Worm (Caenorhabditis elegans) whole organism, young adult: Measurements from ENCODE around the gene urb-1.

Experiments used
- B0336.3 ChIP-seq: fragments of 200-800 bp; sonication (Bioruptor generic); IDR thresholded peaks from 2 replicates; pipeline ENCODE4 v1.3.6; 2022; ENCODE audit warnings: missing genetic modification characterization, missing compliant biosample characterization
- D2030.7 ChIP-seq: fragments of 200-800 bp; sonication (Bioruptor generic); IDR thresholded peaks from 2 replicates; pipeline ENCODE4 v1.3.6; 2022; ENCODE audit warnings: missing genetic modification reagents, missing genetic modification characterization, missing compliant biosample characterization
- F10E7.11 ChIP-seq: sonication (generic microtip); optimal IDR thresholded peaks from 2 replicates; lab custom pipeline; 2017; ENCODE audit warnings: mild to moderate bottlenecking, missing genetic modification characterization, moderate library complexity, missing compliant biosample characterization
- F33H1.4 ChIP-seq: fragments of 200-800 bp; sonication (Bioruptor generic); IDR thresholded peaks from 2 replicates; pipeline ENCODE4 v1.3.6; 2022; ENCODE audit warnings: missing genetic modification reagents, missing genetic modification characterization, missing compliant biosample characterization
- F49E8.2 ChIP-seq: sonication (generic microtip); optimal IDR thresholded peaks from 3 replicates; lab custom pipeline; 2017; ENCODE audit warnings: missing genetic modification characterization, mild to moderate bottlenecking, missing compliant biosample characterization, antibody characterized with exemption, moderate library complexity; ENCODE audit not compliant: insufficient read depth
- F57A8.1 ChIP-seq: fragments of 200-800 bp; sonication (Bioruptor generic); optimal IDR thresholded peaks from 2 replicates; lab custom pipeline; 2018; ENCODE audit warnings: mild to moderate bottlenecking, missing genetic modification characterization, moderate library complexity, missing compliant biosample characterization
- T07F8.4 ChIP-seq: sonication (generic microtip); optimal IDR thresholded peaks from 2 replicates; lab custom pipeline; 2016; ENCODE audit warnings: mild to moderate bottlenecking, missing genetic modification characterization, moderate library complexity, missing compliant biosample characterization
- Y53G8AR.9 ChIP-seq: fragments of 200-800 bp; sonication (Bioruptor generic); conservative IDR thresholded peaks from 2 replicates; pipeline ENCODE4 v1.3.6; 2022; ENCODE audit warnings: missing genetic modification reagents, missing genetic modification characterization, missing compliant biosample characterization
- Y67H2A.10 ChIP-seq: fragments of 200-800 bp; sonication (Bioruptor generic); conservative IDR thresholded peaks from 2 replicates; pipeline ENCODE4 v1.3.6; 2022; ENCODE audit warnings: missing genetic modification reagents, missing genetic modification characterization, missing compliant biosample characterization
- Y79H2A.3 ChIP-seq: fragments of 200-800 bp; sonication (Bioruptor generic); conservative IDR thresholded peaks from 2 replicates; pipeline ENCODE4 v1.3.6; 2022; ENCODE audit warnings: missing genetic modification reagents, missing genetic modification characterization, missing compliant biosample characterization
- akir-1 ChIP-seq: fragments of 200-800 bp; sonication (Bioruptor generic); optimal IDR thresholded peaks from 2 replicates; lab custom pipeline; 2018; ENCODE audit warnings: mild to moderate bottlenecking, missing genetic modification characterization, moderate library complexity, missing compliant biosample characterization
- aptf-2 ChIP-seq: fragments of 200-800 bp; sonication (Bioruptor generic); conservative IDR thresholded peaks from 2 replicates; pipeline ENCODE4 v1.3.6; 2022; ENCODE audit warnings: missing genetic modification reagents, missing genetic modification characterization, missing compliant biosample characterization
- attf-5 ChIP-seq: fragments of 200-800 bp; sonication (Bioruptor generic); optimal IDR thresholded peaks from 2 replicates; lab custom pipeline; 2018; ENCODE audit warnings: mild to moderate bottlenecking, missing genetic modification characterization, missing compliant biosample characterization
- bed-1 ChIP-seq: fragments of 200-800 bp; sonication (Bioruptor generic); IDR thresholded peaks from 2 replicates; pipeline ENCODE4 v1.3.6; 2022; ENCODE audit warnings: missing genetic modification reagents, missing genetic modification characterization, missing compliant biosample characterization
- cebp-1 ChIP-seq, 2 experiments: fragments of 200-800 bp in 1 of 2; sonication (Bioruptor generic) in 1 of 2; sonication (generic microtip) in 1 of 2; IDR thresholded peaks in 1 of 2; optimal IDR thresholded peaks in 1 of 2; 2 replicates each; pipeline versions ENCODE4 v1.3.6 to Lab custom; 2017 to 2022; ENCODE audit warnings: missing compliant biosample characterization in 2 of 2, missing genetic modification characterization in 2 of 2, mild to moderate bottlenecking in 1 of 2, missing genetic modification reagents in 1 of 2, moderate library complexity in 1 of 2
- cebp-2 ChIP-seq: fragments of 200-800 bp; sonication (Bioruptor generic); IDR thresholded peaks from 2 replicates; pipeline ENCODE4 v1.3.6; 2022; ENCODE audit warnings: missing genetic modification characterization, missing compliant biosample characterization
- ceh-27 ChIP-seq: fragments of 200-800 bp; sonication (Bioruptor generic); optimal IDR thresholded peaks from 2 replicates; lab custom pipeline; 2018; ENCODE audit warnings: mild to moderate bottlenecking, missing genetic modification characterization, moderate library complexity, missing compliant biosample characterization
- dox-1 ChIP-seq: fragments of 200-800 bp; sonication (Bioruptor generic); IDR thresholded peaks from 2 replicates; pipeline ENCODE4 v1.3.6; 2022; ENCODE audit warnings: missing genetic modification reagents, missing genetic modification characterization, missing compliant biosample characterization
- egl-44 ChIP-seq: fragments of 200-800 bp; sonication (Bioruptor generic); IDR thresholded peaks from 2 replicates; pipeline ENCODE4 v1.3.6; 2022; ENCODE audit warnings: missing genetic modification reagents, missing genetic modification characterization, missing compliant biosample characterization
- ekl-4 ChIP-seq: fragments of 200-800 bp; sonication (Bioruptor generic); IDR thresholded peaks from 2 replicates; pipeline ENCODE4 v1.3.6; 2022; ENCODE audit warnings: missing genetic modification reagents, missing genetic modification characterization, missing compliant biosample characterization
- ets-4 ChIP-seq: fragments of 200-800 bp; sonication (Bioruptor generic); optimal IDR thresholded peaks from 2 replicates; lab custom pipeline; 2018; ENCODE audit warnings: mild to moderate bottlenecking, missing genetic modification characterization, missing compliant biosample characterization
- hmg-1.2 ChIP-seq: fragments of 200-800 bp; sonication (Bioruptor generic); IDR thresholded peaks from 2 replicates; pipeline ENCODE4 v1.3.6; 2022; ENCODE audit warnings: missing genetic modification reagents, missing genetic modification characterization, missing compliant biosample characterization
- lag-1 ChIP-seq: fragments of 200-800 bp; sonication (Bioruptor generic); IDR thresholded peaks from 2 replicates; pipeline ENCODE4 v1.3.6; 2022; ENCODE audit warnings: missing genetic modification reagents, missing genetic modification characterization, missing compliant biosample characterization
- lin-54 ChIP-seq: fragments of 200-800 bp; sonication (Bioruptor generic); optimal IDR thresholded peaks from 2 replicates; lab custom pipeline; 2018; ENCODE audit warnings: mild to moderate bottlenecking, missing genetic modification characterization, missing compliant biosample characterization
- lsl-1 ChIP-seq: fragments of 200-800 bp; sonication (Bioruptor generic); optimal IDR thresholded peaks from 2 replicates; lab custom pipeline; 2018; ENCODE audit warnings: mild to moderate bottlenecking, missing genetic modification characterization, moderate library complexity, missing compliant biosample characterization
- madf-6 ChIP-seq: fragments of 200-800 bp; sonication (Bioruptor generic); IDR thresholded peaks from 2 replicates; pipeline ENCODE4 v1.3.6; 2022; ENCODE audit warnings: missing genetic modification reagents, missing genetic modification characterization, missing compliant biosample characterization
- madf-8 ChIP-seq: fragments of 200-800 bp; sonication (Bioruptor generic); conservative IDR thresholded peaks from 2 replicates; pipeline ENCODE4 v1.3.6; 2022; ENCODE audit warnings: missing genetic modification reagents, missing genetic modification characterization, missing compliant biosample characterization
- mxl-1 ChIP-seq: sonication (generic microtip); optimal IDR thresholded peaks from 2 replicates; lab custom pipeline; 2016; ENCODE audit warnings: missing genetic modification characterization, missing compliant biosample characterization
- nfya-2 ChIP-seq: fragments of 200-800 bp; sonication (Bioruptor generic); IDR thresholded peaks from 2 replicates; pipeline ENCODE4 v1.3.6; 2022; ENCODE audit warnings: missing genetic modification reagents, missing genetic modification characterization, missing compliant biosample characterization
- nhr-120 ChIP-seq: fragments of 200-800 bp; sonication (Bioruptor generic); IDR thresholded peaks from 2 replicates; pipeline ENCODE4 v1.3.6; 2022; ENCODE audit warnings: missing genetic modification characterization, missing compliant biosample characterization
- nhr-27 ChIP-seq: fragments of 200-800 bp; sonication (Bioruptor generic); optimal IDR thresholded peaks from 2 replicates; lab custom pipeline; 2018; ENCODE audit warnings: mild to moderate bottlenecking, missing genetic modification characterization, moderate library complexity, missing compliant biosample characterization
- nhr-80 ChIP-seq: sonication (generic microtip); optimal IDR thresholded peaks from 2 replicates; lab custom pipeline; 2016; ENCODE audit warnings: missing genetic modification characterization, missing compliant biosample characterization
- nhr-90 ChIP-seq: sonication (generic microtip); optimal IDR thresholded peaks from 2 replicates; lab custom pipeline; 2016; ENCODE audit warnings: missing genotype, mild to moderate bottlenecking, missing genetic modification characterization, missing compliant biosample characterization
- rcor-1 ChIP-seq: fragments of 200-800 bp; sonication (Bioruptor generic); IDR thresholded peaks from 2 replicates; pipeline ENCODE4 v1.3.6; 2022; ENCODE audit warnings: missing genetic modification reagents, missing genetic modification characterization, missing compliant biosample characterization
- repo-1 ChIP-seq: sonication (generic microtip); optimal IDR thresholded peaks from 2 replicates; lab custom pipeline; 2017; ENCODE audit warnings: mild to moderate bottlenecking, missing genetic modification characterization, missing compliant biosample characterization
- snpc-3.4 ChIP-seq: sonication (generic microtip); optimal IDR thresholded peaks from 2 replicates; lab custom pipeline; 2017; ENCODE audit warnings: missing genetic modification characterization, mild to moderate bottlenecking, missing compliant biosample characterization, antibody characterized with exemption, moderate library complexity, missing genotype, missing genetic modification reagents
- snpc-4 ChIP-seq, 5 experiments: fragments of 150-350 bp in 1 of 5; sonication (generic microtip) in 4 of 5; optimal IDR thresholded peaks; 2 replicates each; lab custom pipeline; 2014 to 2018; ENCODE audit warnings: missing genetic modification characterization in 5 of 5, missing biosample characterization in 3 of 5, antibody characterized with exemption in 2 of 5, mild to moderate bottlenecking in 2 of 5, missing compliant biosample characterization in 2 of 5, missing genotype in 2 of 5, moderate library complexity in 2 of 5, missing genetic modification reagents in 1 of 5
- sptf-2 ChIP-seq: fragments of 200-800 bp; sonication (Bioruptor generic); optimal IDR thresholded peaks from 2 replicates; lab custom pipeline; 2018; ENCODE audit warnings: mild to moderate bottlenecking, missing genetic modification characterization, missing compliant biosample characterization
- tbx-9 ChIP-seq: sonication (generic microtip); optimal IDR thresholded peaks from 2 replicates; lab custom pipeline; 2016; ENCODE audit warnings: borderline replicate concordance, missing genetic modification characterization, inconsistent platforms, missing compliant biosample characterization
- unc-130 ChIP-seq: sonication (generic microtip); optimal IDR thresholded peaks from 2 replicates; lab custom pipeline; 2016; ENCODE audit warnings: missing genetic modification reagents, missing genetic modification characterization, missing compliant biosample characterization
- unc-62 ChIP-seq: fragments of 150-350 bp; optimal IDR thresholded peaks from 2 replicates; lab custom pipeline; 2014; ENCODE audit warnings: missing biosample characterization, missing genetic modification reagents, missing genetic modification characterization
- zim-3 ChIP-seq: sonication (generic microtip); optimal IDR thresholded peaks from 2 replicates; lab custom pipeline; 2017; ENCODE audit warnings: mild to moderate bottlenecking, missing genetic modification characterization, moderate library complexity, missing compliant biosample characterization
- ztf-18 ChIP-seq: sonication (generic microtip); optimal IDR thresholded peaks from 2 replicates; lab custom pipeline; 2016; ENCODE audit warnings: missing genotype, mild to moderate bottlenecking, missing genetic modification characterization, missing compliant biosample characterization
- ztf-25 ChIP-seq: fragments of 200-800 bp; sonication (Bioruptor generic); IDR thresholded peaks from 2 replicates; pipeline ENCODE4 v1.3.6; 2022; ENCODE audit warnings: missing genetic modification reagents, missing genetic modification characterization, missing compliant biosample characterization
- ztf-26 ChIP-seq: sonication (generic microtip); optimal IDR thresholded peaks from 2 replicates; lab custom pipeline; 2017; ENCODE audit warnings: missing genetic modification characterization, missing compliant biosample characterization
- ztf-28 ChIP-seq: fragments of 200-800 bp; sonication (Bioruptor generic); IDR thresholded peaks from 2 replicates; pipeline ENCODE4 v1.3.6; 2022; ENCODE audit warnings: missing genetic modification reagents, missing genetic modification characterization, missing compliant biosample characterization

The urb-1 gene

ce11 chrV:6450129-6451011 is 26.4 kb upstream of the urb-1 start, which contains the start of gene acl-8:
TSS of gene acl-8 (plus strand) at chrV:6450870.
- TF ChIP-seq ekl-4 (GFP tag; lab: Robert Waterston, UW) (no peak), B0336.3 (GFP tag; lab: Robert Waterston, UW) (no peak), nfya-2 (GFP tag; lab: Robert Waterston, UW) (no peak), F57A8.1 (GFP tag; lab: Kevin White, UChicago) (no peak), bed-1 (no peak), lag-1 (GFP tag; lab: Robert Waterston, UW) (no peak), Y53G8AR.9 (GFP tag; lab: Robert Waterston, UW) (no peak), ztf-26 (tag; lab: Kevin White, UChicago) (no peak), D2030.7 (GFP tag; lab: Robert Waterston, UW) (no peak), unc-62 (GFP tag; lab: Kevin White, UChicago) (no peak), T07F8.4 (tag; lab: Kevin White, UChicago) (no peak), madf-6 (GFP tag; lab: Robert Waterston, UW) (peak; percentile 39; the same call in 1 of the 2 replicates), tbx-9 (tag; lab: Kevin White, UChicago) (no peak), snpc-3.4 (tag; lab: Kevin White, UChicago) (no peak), F10E7.11 (tag; lab: Kevin White, UChicago) (no peak), ztf-28 (no peak), nhr-27 (tag; lab: Kevin White, UChicago) (no peak), egl-44 (GFP tag; lab: Robert Waterston, UW) (no peak), sptf-2 (GFP tag; lab: Kevin White, UChicago) (no peak), F49E8.2 (no peak), nhr-120 (GFP tag; lab: Robert Waterston, UW) (no peak), Y67H2A.10 (GFP tag; lab: Robert Waterston, UW) (no peak), nhr-90 (tag; lab: Kevin White, UChicago) (no peak), madf-8 (GFP tag; lab: Robert Waterston, UW) (no peak), ztf-25 (no peak), ets-4 (GFP tag; lab: Kevin White, UChicago) (no peak), cebp-2 (no peak), ztf-18 (tag; lab: Kevin White, UChicago) (no peak), unc-130 (GFP tag; lab: Kevin White, UChicago) (no peak), rcor-1 (GFP tag; lab: Robert Waterston, UW) (no peak), Y79H2A.3 (GFP tag; lab: Robert Waterston, UW) (no peak), cebp-1 (GFP tag; IDR thresholded peaks at IDR 0.05; lab: Robert Waterston, UW) (no peak), cebp-1 (tag; optimal IDR thresholded peaks at IDR 0.05; lab: Kevin White, UChicago) (no peak), zim-3 (tag; lab: Kevin White, UChicago) (no peak), dox-1 (GFP tag; lab: Robert Waterston, UW) (0 out of 2 replicates have a peak, but pooled peaks have one; percentile 30), nhr-80 (tag; lab: Kevin White, UChicago) (peak; percentile 82), ceh-27 (GFP tag; lab: Kevin White, UChicago) (no peak), hmg-1.2 (peak; percentile 68; the same call in 1 of the 2 replicates), F33H1.4 (GFP tag; lab: Robert Waterston, UW) (peak; percentile 62), snpc-4 (GFP tag; optimal IDR thresholded peaks at IDR 0.05; lab: Kevin White, UChicago) (no peak), snpc-4 (tag; optimal IDR thresholded peaks at IDR 0.05; lab: Kevin White, UChicago) (no peak), lin-54 (GFP tag; lab: Kevin White, UChicago) (no peak), akir-1 (no peak), repo-1 (tag; lab: Kevin White, UChicago) (no peak), lsl-1 (GFP tag; lab: Kevin White, UChicago) (peak; percentile 67), mxl-1 (tag; lab: Kevin White, UChicago) (no peak), aptf-2 (GFP tag; lab: Robert Waterston, UW) (no peak), attf-5 (GFP tag; lab: Kevin White, UChicago) (no peak)
